Comparison of ENCODE assay signal across 7 worm cellular contexts in genomic region chrII:14814894-14815568, ce11.
A peak's percentile ranks its signal among the peaks of the same experiment; 100 is the strongest.
TF ChIP-seq lines count a peak whose summit lies in the region.

Gene W01D2.1, plus strand, starts transcription at chrII:14815518.

TF ChIP-seq in whole organism, L1 larva, 84 proteins besides CTCF, POLR2A, EP300 and RAD21 (continues in another document):
- TF ChIP-seq ama-1 (optimal IDR thresholded peaks at IDR 0.05; lab: Kevin White, UChicago) (peak; percentile 24), unc-86 (tag; optimal IDR thresholded peaks at IDR 0.05; lab: Kevin White, UChicago) (peak; percentile 17), nhr-20 (tag; optimal IDR thresholded peaks at IDR 0.05; lab: Kevin White, UChicago) (peak; percentile 77), fos-1 (tag; optimal IDR thresholded peaks at IDR 0.05; lab: Kevin White, UChicago) (peak; percentile 62), snu-23 (GFP tag; optimal IDR thresholded peaks at IDR 0.05; lab: Kevin White, UChicago) (peak; percentile 76), fkh-4 (tag; optimal IDR thresholded peaks at IDR 0.05; lab: Kevin White, UChicago; ENCODE audit: borderline replicate concordance) (no peak), elt-3 (tag; optimal IDR thresholded peaks at IDR 0.05; lab: Kevin White, UChicago) (peak in 2 of 6 experiments; percentile 18 to 64), sup-37 (GFP tag; optimal IDR thresholded peaks at IDR 0.05; lab: Kevin White, UChicago) (no peak), unc-130 (tag; optimal IDR thresholded peaks at IDR 0.05; lab: Kevin White, UChicago) (peak; percentile 67), C16A3.4 (tag; optimal IDR thresholded peaks at IDR 0.05; lab: Kevin White, UChicago) (peak; percentile 78), unc-98 (GFP tag; IDR thresholded peaks at IDR 0.05; lab: Robert Waterston, UW) (no peak), pax-3 (tag; optimal IDR thresholded peaks at IDR 0.05; lab: Kevin White, UChicago) (no peak), dsc-1 (tag; optimal IDR thresholded peaks at IDR 0.05; lab: Kevin White, UChicago) (peak; percentile 41)

TF ChIP-seq in whole organism, L2 larva, 48 proteins besides CTCF, POLR2A, EP300 and RAD21 (continues in another document):
- TF ChIP-seq lsy-2 (tag; optimal IDR thresholded peaks at IDR 0.05; lab: Kevin White, UChicago) (peak; percentile 47 to 86), lin-39 (tag; optimal IDR thresholded peaks at IDR 0.05; lab: Kevin White, UChicago) (no peak), sma-9 (GFP tag; optimal IDR thresholded peaks at IDR 0.05; lab: Kevin White, UChicago) (peak; percentile 39), sma-9 (tag; optimal IDR thresholded peaks at IDR 0.05; lab: Kevin White, UChicago) (no peak), blmp-1 (tag; optimal IDR thresholded peaks at IDR 0.05; lab: Kevin White, UChicago; ENCODE audit: insufficient read depth) (peak; percentile 21), ztf-4 (tag; optimal IDR thresholded peaks at IDR 0.05; lab: Kevin White, UChicago) (peak; percentile 48), lin-11 (tag; optimal IDR thresholded peaks at IDR 0.05; lab: Kevin White, UChicago) (peak; percentile 46), mbf-1 (tag; optimal IDR thresholded peaks at IDR 0.05; lab: Kevin White, UChicago) (no peak), Y55F3AM.14 (GFP tag; optimal IDR thresholded peaks at IDR 0.05; lab: Kevin White, UChicago) (no peak), unc-55 (GFP tag; optimal IDR thresholded peaks at IDR 0.05; lab: Kevin White, UChicago) (peak; percentile 95), F13H6.1 (tag; optimal IDR thresholded peaks at IDR 0.05; lab: Kevin White, UChicago) (peak; percentile 26), zag-1 (tag; optimal IDR thresholded peaks at IDR 0.05; lab: Kevin White, UChicago) (peak; percentile 26), egl-27 (tag; optimal IDR thresholded peaks at IDR 0.05; lab: Kevin White, UChicago) (no peak)

TF ChIP-seq in whole organism, L3 larva, 47 proteins besides CTCF, POLR2A, EP300 and RAD21 (continues in another document):
- TF ChIP-seq egl-5 (tag; optimal IDR thresholded peaks at IDR 0.05; lab: Kevin White, UChicago), result peak; percentile 41
- no peak for TF ChIP-seq fos-1 (tag; optimal IDR thresholded peaks at IDR 0.05; lab: Kevin White, UChicago)
- peak; percentile 26 for TF ChIP-seq R02D3.7 (tag; optimal IDR thresholded peaks at IDR 0.05; lab: Kevin White, UChicago)
- TF ChIP-seq nhr-43 (tag; optimal IDR thresholded peaks at IDR 0.05; lab: Kevin White, UChicago; ENCODE audit: poor library complexity, severe bottlenecking), result no peak
- no peak for TF ChIP-seq ZK546.5 (tag; optimal IDR thresholded peaks at IDR 0.05; lab: Kevin White, UChicago)
- TF ChIP-seq nfya-1 (tag; optimal IDR thresholded peaks at IDR 0.05; lab: Kevin White, UChicago; ENCODE audit: insufficient read depth), result peak; percentile 83
- no peak for TF ChIP-seq elt-3 (tag; optimal IDR thresholded peaks at IDR 0.05; lab: Kevin White, UChicago)
- peak; percentile 80 for TF ChIP-seq pha-4 (tag; optimal IDR thresholded peaks at IDR 0.05; lab: Kevin White, UChicago)
- peak; percentile 83 for TF ChIP-seq lin-15B (tag; optimal IDR thresholded peaks at IDR 0.05; lab: Kevin White, UChicago)
- peak; percentile 2 for TF ChIP-seq elt-2 (tag; optimal IDR thresholded peaks at IDR 0.05; lab: Kevin White, UChicago)
- TF ChIP-seq skn-1 (tag; optimal IDR thresholded peaks at IDR 0.05; lab: Kevin White, UChicago), result peak; percentile 50
- TF ChIP-seq jun-1 (tag; optimal IDR thresholded peaks at IDR 0.05; lab: Kevin White, UChicago), result no peak
- peak; percentile 40 for TF ChIP-seq hmg-11 (tag; optimal IDR thresholded peaks at IDR 0.05; lab: Kevin White, UChicago)

TF ChIP-seq in whole organism, L4 larva, 104 proteins besides CTCF, POLR2A, EP300 and RAD21 (continues in another document):
- TF ChIP-seq nhr-28 (tag; optimal IDR thresholded peaks at IDR 0.05; lab: Kevin White, UChicago) (peak; percentile 35), mep-1 (tag; optimal IDR thresholded peaks at IDR 0.05; lab: Kevin White, UChicago) (peak; percentile 62), daf-16 (GFP tag; optimal IDR thresholded peaks at IDR 0.05; lab: Kevin White, UChicago) (no peak), daf-16 (tag; optimal IDR thresholded peaks at IDR 0.05; lab: Kevin White, UChicago) (no peak), mes-2 (tag; optimal IDR thresholded peaks at IDR 0.05; lab: Kevin White, UChicago; ENCODE audit: poor library complexity, severe bottlenecking) (peak; percentile 68), nhr-77 (tag; optimal IDR thresholded peaks at IDR 0.05; lab: Kevin White, UChicago) (peak; percentile 75), lin-39 (tag; optimal IDR thresholded peaks at IDR 0.05; lab: Kevin White, UChicago) (no peak), hif-1 (tag; optimal IDR thresholded peaks at IDR 0.05; lab: Kevin White, UChicago) (peak in 1 of 2 experiments; percentile 44), rbr-2 (tag; optimal IDR thresholded peaks at IDR 0.05; lab: Kevin White, UChicago) (peak; percentile 18), unc-62 (GFP tag; optimal IDR thresholded peaks at IDR 0.05 in 1 of 2; lab: Kevin White, UChicago) (no peak), unc-62 (tag; optimal IDR thresholded peaks at IDR 0.05; lab: Kevin White, UChicago) (no peak), F10B5.3 (tag; optimal IDR thresholded peaks at IDR 0.05; lab: Kevin White, UChicago) (no peak), lsy-2 (tag; optimal IDR thresholded peaks at IDR 0.05; lab: Kevin White, UChicago) (peak in 1 of 2 experiments; percentile 86), nhr-76 (tag; optimal IDR thresholded peaks at IDR 0.05; lab: Kevin White, UChicago) (no peak)

TF ChIP-seq in whole organism, late embryonic, 69 proteins besides CTCF, POLR2A, EP300 and RAD21:
- TF ChIP-seq nfya-1 (tag; optimal IDR thresholded peaks at IDR 0.05; lab: Kevin White, UChicago) (peak; percentile 46), ceh-31 (tag; optimal IDR thresholded peaks at IDR 0.05; lab: Kevin White, UChicago) (peak; percentile 51), elt-2 (tag; optimal IDR thresholded peaks at IDR 0.05; lab: Kevin White, UChicago) (peak; percentile 37), pax-1 (tag; optimal IDR thresholded peaks at IDR 0.05; lab: Kevin White, UChicago) (peak; percentile 25), dve-1 (tag; optimal IDR thresholded peaks at IDR 0.05; lab: Kevin White, UChicago) (peak; percentile 66), hlh-30 (tag; optimal IDR thresholded peaks at IDR 0.05; lab: Kevin White, UChicago; ENCODE audit: insufficient read depth) (no peak), tbx-2 (tag; optimal IDR thresholded peaks at IDR 0.05; lab: Kevin White, UChicago) (peak; percentile 15), unc-55 (GFP tag; optimal IDR thresholded peaks at IDR 0.05; lab: Kevin White, UChicago) (peak; percentile 63), C38D4.7 (GFP tag; optimal IDR thresholded peaks at IDR 0.05; lab: Kevin White, UChicago) (no peak)

TF ChIP-seq in whole organism, mixed stage, embryonic, 35 proteins besides CTCF, POLR2A, EP300 and RAD21:
- TF ChIP-seq lsy-2 (tag; optimal IDR thresholded peaks at IDR 0.05; lab: Kevin White, UChicago), result peak; percentile 69
- TF ChIP-seq ceh-39 (tag; optimal IDR thresholded peaks at IDR 0.05; lab: Kevin White, UChicago), result peak; percentile 10
- TF ChIP-seq blmp-1 (tag; optimal IDR thresholded peaks at IDR 0.05; lab: Kevin White, UChicago), result peak; percentile 18
- peak; percentile 22 for TF ChIP-seq pha-4 (tag; optimal IDR thresholded peaks at IDR 0.05; lab: Kevin White, UChicago)
- TF ChIP-seq zip-8 (tag; optimal IDR thresholded peaks at IDR 0.05; lab: Kevin White, UChicago), result no peak
- no peak for TF ChIP-seq ceh-43 (GFP tag; optimal IDR thresholded peaks at IDR 0.05; lab: Kevin White, UChicago)
- no peak for TF ChIP-seq cnd-1 (tag; optimal IDR thresholded peaks at IDR 0.05; lab: Kevin White, UChicago)
- no peak for TF ChIP-seq mab-5 (tag; optimal IDR thresholded peaks at IDR 0.05; lab: Kevin White, UChicago)
- TF ChIP-seq nhr-237 (tag; optimal IDR thresholded peaks at IDR 0.05; lab: Kevin White, UChicago), result peak; percentile 57
- peak; percentile 70 for TF ChIP-seq mep-1 (tag; optimal IDR thresholded peaks at IDR 0.05; lab: Kevin White, UChicago)
- TF ChIP-seq hlh-1 (tag; optimal IDR thresholded peaks at IDR 0.05; lab: Kevin White, UChicago), result peak; percentile 22
- peak; percentile 17 for TF ChIP-seq ces-1 (GFP tag; optimal IDR thresholded peaks at IDR 0.05; lab: Kevin White, UChicago)
- TF ChIP-seq nhr-2 (tag; optimal IDR thresholded peaks at IDR 0.05; lab: Kevin White, UChicago), result peak; percentile 8
TF ChIP-seq in whole organism, mixed stage, embryonic: peak in this region for 9.

TF ChIP-seq in whole organism, young adult, 124 proteins besides CTCF, POLR2A, EP300 and RAD21 (continues in another document):
- TF ChIP-seq F37B4.10 (GFP tag; IDR thresholded peaks at IDR 0.05; lab: Robert Waterston, UW) (no peak), hmg-1.2 (GFP tag; IDR thresholded peaks at IDR 0.05; lab: Robert Waterston, UW) (peak; percentile 11; the same call in 1 of the 2 replicates), F49E8.2 (tag; optimal IDR thresholded peaks at IDR 0.05; lab: Kevin White, UChicago; ENCODE audit: insufficient read depth) (peak; percentile 19), T07F8.4 (tag; optimal IDR thresholded peaks at IDR 0.05; lab: Kevin White, UChicago) (no peak), lir-1 (GFP tag; conservative IDR thresholded peaks at IDR 0.05; lab: Robert Waterston, UW) (no peak), dpff-1 (tag; optimal IDR thresholded peaks at IDR 0.05; lab: Kevin White, UChicago) (no peak), ztf-22 (GFP tag; optimal IDR thresholded peaks at IDR 0.05; lab: Kevin White, UChicago) (no peak), atf-7 (tag; optimal IDR thresholded peaks at IDR 0.05; lab: Kevin White, UChicago) (no peak), lin-26 (GFP tag; IDR thresholded peaks at IDR 0.05; lab: Robert Waterston, UW) (no peak), B0261.1 (tag; optimal IDR thresholded peaks at IDR 0.05; lab: Kevin White, UChicago) (no peak), dox-1 (GFP tag; IDR thresholded peaks at IDR 0.05; lab: Robert Waterston, UW) (peak; percentile 6; the same call in 1 of the 2 replicates), efl-1 (GFP tag; optimal IDR thresholded peaks at IDR 0.05; lab: Kevin White, UChicago) (peak; percentile 67), Y56A3A.18 (GFP tag; IDR thresholded peaks at IDR 0.05; lab: Robert Waterston, UW) (no peak), rcor-1 (GFP tag; IDR thresholded peaks at IDR 0.05; lab: Robert Waterston, UW) (no peak), sdz-38 (tag; optimal IDR thresholded peaks at IDR 0.05; lab: Kevin White, UChicago) (no peak), madf-6 (GFP tag; IDR thresholded peaks at IDR 0.05; lab: Robert Waterston, UW) (peak; percentile 68), sptf-2 (GFP tag; optimal IDR thresholded peaks at IDR 0.05; lab: Kevin White, UChicago) (no peak), nhr-120 (GFP tag; IDR thresholded peaks at IDR 0.05; lab: Robert Waterston, UW) (no peak), mes-4 (tag; optimal IDR thresholded peaks at IDR 0.05; lab: Kevin White, UChicago) (no peak), madf-10 (tag; optimal IDR thresholded peaks at IDR 0.05; lab: Kevin White, UChicago) (no peak), athp-1 (tag; optimal IDR thresholded peaks at IDR 0.05; lab: Kevin White, UChicago) (no peak), egl-18 (GFP tag; IDR thresholded peaks at IDR 0.05; lab: Robert Waterston, UW) (no peak), ZK185.1 (tag; optimal IDR thresholded peaks at IDR 0.05; lab: Kevin White, UChicago; ENCODE audit: poor library complexity, severe bottlenecking) (peak; percentile 30), somi-1 (GFP tag; optimal IDR thresholded peaks at IDR 0.05; lab: Kevin White, UChicago) (no peak)
